Worm (Caenorhabditis elegans): Measurements from ENCODE around the gene Y59H11AM.4.

DNA sequence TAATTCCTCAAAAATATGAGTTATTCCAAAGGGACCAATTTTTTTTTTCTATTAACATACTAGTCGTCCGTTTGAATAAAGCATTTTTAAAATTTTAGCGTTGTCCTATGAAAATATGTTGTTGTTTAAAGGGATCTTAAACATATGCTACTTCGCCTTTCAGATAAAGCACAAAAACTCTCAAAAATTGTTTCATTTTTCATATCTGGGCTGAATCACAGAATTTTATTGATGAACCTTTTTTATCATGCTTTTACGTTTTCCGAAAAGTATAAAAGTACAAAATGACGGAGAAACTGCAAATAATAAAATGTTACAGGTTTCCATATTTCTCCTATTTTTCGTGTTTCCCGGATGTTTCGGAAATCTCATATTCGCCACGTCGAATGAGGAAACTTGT, 25.6 kb upstream of the Y59H11AM.4 start, which contains the start of gene clec-181:
- TF ChIP-seq npax-4 (tag; optimal IDR thresholded peaks at IDR 0.05) (no peak), hlh-6 (tag; optimal IDR thresholded peaks at IDR 0.05) (no peak), rnt-1 (tag; optimal IDR thresholded peaks at IDR 0.05) (no peak), ama-1 (optimal IDR thresholded peaks at IDR 0.05) (no peak), gmeb-2 (tag; optimal IDR thresholded peaks at IDR 0.05) (no peak), dmd-4 (tag; optimal IDR thresholded peaks at IDR 0.05; ENCODE audit: borderline replicate concordance) (no peak), madf-2 (tag; optimal IDR thresholded peaks at IDR 0.05) (no peak), fkh-10 (GFP tag; optimal IDR thresholded peaks at IDR 0.05) (no peak)
